Worm (Caenorhabditis elegans): ENCODE results near the gene F53E2.2.

The F53E2.2 gene

ce11 chrV:1472569-1472968 is 2.3 kb upstream of the F53E2.2 start:
- TF ChIP-seq hmg-4 (GFP tag; optimal IDR thresholded peaks at IDR 0.05), result peak; percentile 24
- TF ChIP-seq tbx-11 (GFP tag; IDR thresholded peaks at IDR 0.05), result no peak
- TF ChIP-seq sea-1 (GFP tag; conservative IDR thresholded peaks at IDR 0.05), result no peak
- no peak for TF ChIP-seq scrt-1 (GFP tag; IDR thresholded peaks at IDR 0.05)
- no peak for TF ChIP-seq hmbx-1 (tag; optimal IDR thresholded peaks at IDR 0.05)
- TF ChIP-seq hnd-1 (tag; optimal IDR thresholded peaks at IDR 0.05), result no peak

- TF ChIP-seq ama-1 (optimal IDR thresholded peaks at IDR 0.05) (no peak), ceh-13 (GFP tag; optimal IDR thresholded peaks at IDR 0.05) (no peak), scrt-1 (GFP tag; IDR thresholded peaks at IDR 0.05) (no peak), F13C5.2 (tag; optimal IDR thresholded peaks at IDR 0.05) (no peak), tra-4 (tag; optimal IDR thresholded peaks at IDR 0.05) (no peak), tbx-11 (GFP tag; IDR thresholded peaks at IDR 0.05) (no peak), aly-1 (tag; optimal IDR thresholded peaks at IDR 0.05) (no peak), ceh-36 (tag; optimal IDR thresholded peaks at IDR 0.05) (no peak), hmg-4 (GFP tag; optimal IDR thresholded peaks at IDR 0.05) (no peak), ets-7 (tag; optimal IDR thresholded peaks at IDR 0.05) (no peak), hmbx-1 (tag; optimal IDR thresholded peaks at IDR 0.05) (no peak), tbx-37 (GFP tag; conservative IDR thresholded peaks at IDR 0.05) (no peak), flt-1 (GFP tag; IDR thresholded peaks at IDR 0.05) (no peak), B0310.2 (tag; optimal IDR thresholded peaks at IDR 0.05) (no peak), sea-1 (GFP tag; conservative IDR thresholded peaks at IDR 0.05) (no peak), pes-1 (GFP tag; IDR thresholded peaks at IDR 0.05) (no peak), hnd-1 (tag; optimal IDR thresholded peaks at IDR 0.05) (no peak)
These were observed 1.5 kb downstream of the F53E2.2 start for ce11 chrV:1476284-1476792.

- no peak for TF ChIP-seq flt-1 (GFP tag; IDR thresholded peaks at IDR 0.05)
- no peak for TF ChIP-seq scrt-1 (GFP tag; IDR thresholded peaks at IDR 0.05)
These were observed 2.0 kb downstream of the F53E2.2 start for ce11 chrV:1476841-1477240.

- TF ChIP-seq scrt-1 (GFP tag; IDR thresholded peaks at IDR 0.05) (no peak), ceh-13 (GFP tag; optimal IDR thresholded peaks at IDR 0.05) (no peak), flt-1 (GFP tag; IDR thresholded peaks at IDR 0.05) (no peak), aly-1 (tag; optimal IDR thresholded peaks at IDR 0.05) (no peak), ama-1 (optimal IDR thresholded peaks at IDR 0.05) (no peak), tra-4 (tag; optimal IDR thresholded peaks at IDR 0.05) (no peak), B0310.2 (tag; optimal IDR thresholded peaks at IDR 0.05) (no peak)
These were observed 6.0 kb downstream of the F53E2.2 start for ce11 chrV:1480841-1481240.

- TF ChIP-seq aly-1 (tag; optimal IDR thresholded peaks at IDR 0.05) (no peak), pes-1 (GFP tag; IDR thresholded peaks at IDR 0.05) (no peak), ceh-36 (tag; optimal IDR thresholded peaks at IDR 0.05) (peak; percentile 57)
These were observed 6.9 kb downstream of the F53E2.2 start, which contains the start of gene C38C3.4 for ce11 chrV:1481742-1482141. C38C3.4 (plus strand) TSS chrV:1482042.

ce11 chrV:1486031-1486430 is 11.1 kb downstream of the F53E2.2 start:
- TF ChIP-seq aly-1 (tag; optimal IDR thresholded peaks at IDR 0.05) (no peak), hmbx-1 (tag; optimal IDR thresholded peaks at IDR 0.05) (no peak), B0310.2 (tag; optimal IDR thresholded peaks at IDR 0.05) (no peak), flt-1 (GFP tag; IDR thresholded peaks at IDR 0.05) (no peak), scrt-1 (GFP tag; IDR thresholded peaks at IDR 0.05) (no peak), sea-1 (GFP tag; conservative IDR thresholded peaks at IDR 0.05) (no peak), tbx-37 (GFP tag; conservative IDR thresholded peaks at IDR 0.05) (no peak), hnd-1 (tag; optimal IDR thresholded peaks at IDR 0.05) (no peak), F13C5.2 (tag; optimal IDR thresholded peaks at IDR 0.05) (no peak)

ce11 chrV:1487262-1487661 is 12.4 kb downstream of the F53E2.2 start:
- no peak for TF ChIP-seq ceh-36 (tag; optimal IDR thresholded peaks at IDR 0.05)
- TF ChIP-seq tra-4 (tag; optimal IDR thresholded peaks at IDR 0.05), result no peak
- TF ChIP-seq ceh-13 (GFP tag; optimal IDR thresholded peaks at IDR 0.05), result no peak
- TF ChIP-seq scrt-1 (GFP tag; IDR thresholded peaks at IDR 0.05), result no peak
- no peak for TF ChIP-seq ets-7 (tag; optimal IDR thresholded peaks at IDR 0.05)
- no peak for TF ChIP-seq tbx-11 (GFP tag; IDR thresholded peaks at IDR 0.05)
- no peak for TF ChIP-seq hnd-1 (tag; optimal IDR thresholded peaks at IDR 0.05)
- no peak for TF ChIP-seq flt-1 (GFP tag; IDR thresholded peaks at IDR 0.05)
- no peak for TF ChIP-seq hmg-4 (GFP tag; optimal IDR thresholded peaks at IDR 0.05)
- TF ChIP-seq B0310.2 (tag; optimal IDR thresholded peaks at IDR 0.05), result no peak
- TF ChIP-seq aly-1 (tag; optimal IDR thresholded peaks at IDR 0.05), result no peak
- no peak for TF ChIP-seq F13C5.2 (tag; optimal IDR thresholded peaks at IDR 0.05)
- no peak for TF ChIP-seq pes-1 (GFP tag; IDR thresholded peaks at IDR 0.05)
- no peak for TF ChIP-seq sea-1 (GFP tag; conservative IDR thresholded peaks at IDR 0.05)
- TF ChIP-seq tbx-37 (GFP tag; conservative IDR thresholded peaks at IDR 0.05), result no peak

- no peak for TF ChIP-seq hnd-1 (tag; optimal IDR thresholded peaks at IDR 0.05)
- TF ChIP-seq ama-1 (optimal IDR thresholded peaks at IDR 0.05), result no peak
- TF ChIP-seq flt-1 (GFP tag; IDR thresholded peaks at IDR 0.05), result no peak
- no peak for TF ChIP-seq hmg-4 (GFP tag; optimal IDR thresholded peaks at IDR 0.05)
- no peak for TF ChIP-seq B0310.2 (tag; optimal IDR thresholded peaks at IDR 0.05)
- no peak for TF ChIP-seq tra-4 (tag; optimal IDR thresholded peaks at IDR 0.05)
- no peak for TF ChIP-seq pes-1 (GFP tag; IDR thresholded peaks at IDR 0.05)
- no peak for TF ChIP-seq F13C5.2 (tag; optimal IDR thresholded peaks at IDR 0.05)
- TF ChIP-seq hmbx-1 (tag; optimal IDR thresholded peaks at IDR 0.05), result no peak
- no peak for TF ChIP-seq ets-7 (tag; optimal IDR thresholded peaks at IDR 0.05)
- TF ChIP-seq scrt-1 (GFP tag; IDR thresholded peaks at IDR 0.05), result no peak
- TF ChIP-seq tbx-11 (GFP tag; IDR thresholded peaks at IDR 0.05), result no peak
- TF ChIP-seq ceh-36 (tag; optimal IDR thresholded peaks at IDR 0.05), result no peak
- TF ChIP-seq sea-1 (GFP tag; conservative IDR thresholded peaks at IDR 0.05), result no peak
- TF ChIP-seq ceh-13 (GFP tag; optimal IDR thresholded peaks at IDR 0.05), result no peak
- TF ChIP-seq tbx-37 (GFP tag; conservative IDR thresholded peaks at IDR 0.05), result no peak
- no peak for TF ChIP-seq aly-1 (tag; optimal IDR thresholded peaks at IDR 0.05)
These were observed 13.8 kb downstream of the F53E2.2 start for ce11 chrV:1488642-1489041.
